Worm (Caenorhabditis elegans) whole organism, young adult: ENCODE measurements around the gene C23H5.11.

ENCODE experiments used
- B0035.1 ChIP-seq: sonication (generic microtip); optimal IDR thresholded peaks from 2 replicates; lab custom pipeline; 2016; ENCODE audit warnings: missing genetic modification characterization, mild to moderate bottlenecking, missing compliant biosample characterization, missing genotype, missing genetic modification reagents
- C17E4.6 ChIP-seq: fragments of 200-800 bp; sonication (Bioruptor generic); IDR thresholded peaks from 2 replicates; pipeline ENCODE4 v1.3.6; 2022; ENCODE audit warnings: missing genetic modification reagents, missing genetic modification characterization, missing compliant biosample characterization
- D2030.7 ChIP-seq: fragments of 200-800 bp; sonication (Bioruptor generic); IDR thresholded peaks from 2 replicates; pipeline ENCODE4 v1.3.6; 2022; ENCODE audit warnings: missing genetic modification reagents, missing genetic modification characterization, missing compliant biosample characterization
- F22D6.2 ChIP-seq: sonication (generic microtip); optimal IDR thresholded peaks from 2 replicates; lab custom pipeline; 2016; ENCODE audit warnings: mild to moderate bottlenecking, missing genetic modification characterization, missing compliant biosample characterization
- F52B5.7 ChIP-seq: sonication (generic microtip); optimal IDR thresholded peaks from 2 replicates; lab custom pipeline; 2016; ENCODE audit warnings: mild to moderate bottlenecking, missing genetic modification characterization, missing compliant biosample characterization
- F57A8.1 ChIP-seq: fragments of 200-800 bp; sonication (Bioruptor generic); optimal IDR thresholded peaks from 2 replicates; lab custom pipeline; 2018; ENCODE audit warnings: mild to moderate bottlenecking, missing genetic modification characterization, moderate library complexity, missing compliant biosample characterization
- Y95B8A.8 ChIP-seq: fragments of 200-800 bp; sonication (Bioruptor generic); IDR thresholded peaks from 2 replicates; pipeline ENCODE4 v1.3.6; 2022; ENCODE audit warnings: missing genetic modification reagents, missing genetic modification characterization, missing compliant biosample characterization
- akir-1 ChIP-seq: fragments of 200-800 bp; sonication (Bioruptor generic); optimal IDR thresholded peaks from 2 replicates; lab custom pipeline; 2018; ENCODE audit warnings: mild to moderate bottlenecking, missing genetic modification characterization, moderate library complexity, missing compliant biosample characterization
- ama-1 ChIP-seq, 3 experiments: fragments of 150-350 bp in 1 of 3; sonication (generic microtip) in 2 of 3; optimal IDR thresholded peaks; 2 replicates each; lab custom pipeline; 2014 to 2018; ENCODE audit warnings: missing biosample characterization in 2 of 3, missing genetic modification characterization in 2 of 3, missing genetic modification reagents in 2 of 3
- aptf-2 ChIP-seq: fragments of 200-800 bp; sonication (Bioruptor generic); conservative IDR thresholded peaks from 2 replicates; pipeline ENCODE4 v1.3.6; 2022; ENCODE audit warnings: missing genetic modification reagents, missing genetic modification characterization, missing compliant biosample characterization
- cebp-1 ChIP-seq, 2 experiments: fragments of 200-800 bp in 1 of 2; sonication (Bioruptor generic) in 1 of 2; sonication (generic microtip) in 1 of 2; IDR thresholded peaks in 1 of 2; optimal IDR thresholded peaks in 1 of 2; 2 replicates each; pipeline versions ENCODE4 v1.3.6 to Lab custom; 2017 to 2022; ENCODE audit warnings: missing compliant biosample characterization in 2 of 2, missing genetic modification characterization in 2 of 2, mild to moderate bottlenecking in 1 of 2, missing genetic modification reagents in 1 of 2, moderate library complexity in 1 of 2
- ceh-40 ChIP-seq: fragments of 200-800 bp; sonication (Bioruptor generic); IDR thresholded peaks from 2 replicates; pipeline ENCODE4 v1.3.6; 2022; ENCODE audit warnings: missing genetic modification characterization, missing compliant biosample characterization
- ceh-91 ChIP-seq: fragments of 200-800 bp; sonication (Bioruptor generic); IDR thresholded peaks from 2 replicates; pipeline ENCODE4 v1.3.6; 2022; ENCODE audit warnings: missing genetic modification reagents, missing genetic modification characterization, missing compliant biosample characterization
- chd-7 ChIP-seq: sonication (generic microtip); optimal IDR thresholded peaks from 2 replicates; lab custom pipeline; 2016; ENCODE audit warnings: mild to moderate bottlenecking, missing genetic modification characterization, moderate library complexity, missing compliant biosample characterization
- dox-1 ChIP-seq: fragments of 200-800 bp; sonication (Bioruptor generic); IDR thresholded peaks from 2 replicates; pipeline ENCODE4 v1.3.6; 2022; ENCODE audit warnings: missing genetic modification reagents, missing genetic modification characterization, missing compliant biosample characterization
- dpff-1 ChIP-seq: sonication (generic microtip); optimal IDR thresholded peaks from 2 replicates; lab custom pipeline; 2017; ENCODE audit warnings: mild to moderate bottlenecking, missing genetic modification characterization, missing compliant biosample characterization
- egl-18 ChIP-seq: fragments of 200-800 bp; sonication (Bioruptor generic); IDR thresholded peaks from 2 replicates; pipeline ENCODE4 v1.3.6; 2022; ENCODE audit warnings: missing genetic modification reagents, missing genetic modification characterization, missing compliant biosample characterization
- ets-4 ChIP-seq: fragments of 200-800 bp; sonication (Bioruptor generic); optimal IDR thresholded peaks from 2 replicates; lab custom pipeline; 2018; ENCODE audit warnings: mild to moderate bottlenecking, missing genetic modification characterization, missing compliant biosample characterization
- hmg-1.2 ChIP-seq: fragments of 200-800 bp; sonication (Bioruptor generic); IDR thresholded peaks from 2 replicates; pipeline ENCODE4 v1.3.6; 2022; ENCODE audit warnings: missing genetic modification reagents, missing genetic modification characterization, missing compliant biosample characterization
- hsf-1 ChIP-seq: fragments of 200-800 bp; sonication (Bioruptor generic); IDR thresholded peaks from 2 replicates; pipeline ENCODE4 v1.3.6; 2022; ENCODE audit warnings: missing genetic modification reagents, missing genetic modification characterization, missing compliant biosample characterization
- let-526 ChIP-seq: fragments of 200-800 bp; sonication (Bioruptor generic); IDR thresholded peaks from 2 replicates; pipeline ENCODE4 v1.3.6; 2022; ENCODE audit warnings: missing genetic modification reagents, missing genetic modification characterization, missing compliant biosample characterization
- lir-1 ChIP-seq: fragments of 200-800 bp; sonication (Bioruptor generic); conservative IDR thresholded peaks from 2 replicates; pipeline ENCODE4 v1.3.6; 2022; ENCODE audit warnings: missing genetic modification reagents, missing genetic modification characterization, missing compliant biosample characterization
- mes-4 ChIP-seq: sonication (generic microtip); optimal IDR thresholded peaks from 2 replicates; lab custom pipeline; 2016; ENCODE audit warnings: missing genotype, missing genetic modification characterization, missing compliant biosample characterization
- mxl-1 ChIP-seq: sonication (generic microtip); optimal IDR thresholded peaks from 2 replicates; lab custom pipeline; 2016; ENCODE audit warnings: missing genetic modification characterization, missing compliant biosample characterization
- nfya-1 ChIP-seq: sonication (generic microtip); optimal IDR thresholded peaks from 2 replicates; lab custom pipeline; 2017; ENCODE audit warnings: antibody characterized with exemption, missing compliant biosample characterization, missing genetic modification characterization, borderline replicate concordance; ENCODE audit not compliant: insufficient read depth
- nfyb-1 ChIP-seq: fragments of 200-800 bp; sonication (Bioruptor generic); IDR thresholded peaks from 2 replicates; pipeline ENCODE4 v1.3.6; 2022; ENCODE audit warnings: missing genetic modification reagents, missing genetic modification characterization, missing compliant biosample characterization
- nhr-120 ChIP-seq: fragments of 200-800 bp; sonication (Bioruptor generic); IDR thresholded peaks from 2 replicates; pipeline ENCODE4 v1.3.6; 2022; ENCODE audit warnings: missing genetic modification characterization, missing compliant biosample characterization
- snpc-1.1 ChIP-seq: sonication (generic microtip); optimal IDR thresholded peaks from 2 replicates; lab custom pipeline; 2017; ENCODE audit warnings: missing genetic modification characterization, mild to moderate bottlenecking, missing compliant biosample characterization, antibody characterized with exemption, moderate library complexity, missing genotype, missing genetic modification reagents; ENCODE audit not compliant: insufficient read depth
- snpc-3.4 ChIP-seq: sonication (generic microtip); optimal IDR thresholded peaks from 2 replicates; lab custom pipeline; 2017; ENCODE audit warnings: missing genetic modification characterization, mild to moderate bottlenecking, missing compliant biosample characterization, antibody characterized with exemption, moderate library complexity, missing genotype, missing genetic modification reagents
- snpc-4 ChIP-seq, 5 experiments: fragments of 150-350 bp in 1 of 5; sonication (generic microtip) in 4 of 5; optimal IDR thresholded peaks; 2 replicates each; lab custom pipeline; 2014 to 2018; ENCODE audit warnings: missing genetic modification characterization in 5 of 5, missing biosample characterization in 3 of 5, antibody characterized with exemption in 2 of 5, mild to moderate bottlenecking in 2 of 5, missing compliant biosample characterization in 2 of 5, missing genotype in 2 of 5, moderate library complexity in 2 of 5, missing genetic modification reagents in 1 of 5
- sptf-2 ChIP-seq: fragments of 200-800 bp; sonication (Bioruptor generic); optimal IDR thresholded peaks from 2 replicates; lab custom pipeline; 2018; ENCODE audit warnings: mild to moderate bottlenecking, missing genetic modification characterization, missing compliant biosample characterization
- tbp1 ChIP-seq: fragments of 200-800 bp; sonication (Bioruptor generic); optimal IDR thresholded peaks from 2 replicates; lab custom pipeline; 2018; ENCODE audit warnings: mild to moderate bottlenecking, missing genetic modification characterization, missing compliant biosample characterization
- unc-130 ChIP-seq: sonication (generic microtip); optimal IDR thresholded peaks from 2 replicates; lab custom pipeline; 2016; ENCODE audit warnings: missing genetic modification reagents, missing genetic modification characterization, missing compliant biosample characterization
- unc-62 ChIP-seq: fragments of 150-350 bp; optimal IDR thresholded peaks from 2 replicates; lab custom pipeline; 2014; ENCODE audit warnings: missing biosample characterization, missing genetic modification reagents, missing genetic modification characterization
- xnd-1 ChIP-seq: sonication (generic microtip); optimal IDR thresholded peaks from 2 replicates; lab custom pipeline; 2016; ENCODE audit warnings: missing genotype, missing genetic modification reagents, missing genetic modification characterization, missing compliant biosample characterization
- zim-3 ChIP-seq: sonication (generic microtip); optimal IDR thresholded peaks from 2 replicates; lab custom pipeline; 2017; ENCODE audit warnings: mild to moderate bottlenecking, missing genetic modification characterization, moderate library complexity, missing compliant biosample characterization
- ztf-18 ChIP-seq: sonication (generic microtip); optimal IDR thresholded peaks from 2 replicates; lab custom pipeline; 2016; ENCODE audit warnings: missing genotype, mild to moderate bottlenecking, missing genetic modification characterization, missing compliant biosample characterization
- ztf-25 ChIP-seq: fragments of 200-800 bp; sonication (Bioruptor generic); IDR thresholded peaks from 2 replicates; pipeline ENCODE4 v1.3.6; 2022; ENCODE audit warnings: missing genetic modification reagents, missing genetic modification characterization, missing compliant biosample characterization
- ztf-26 ChIP-seq: sonication (generic microtip); optimal IDR thresholded peaks from 2 replicates; lab custom pipeline; 2017; ENCODE audit warnings: missing genetic modification characterization, missing compliant biosample characterization
- ztf-6 ChIP-seq: fragments of 200-800 bp; sonication (Bioruptor generic); IDR thresholded peaks from 2 replicates; pipeline ENCODE4 v1.3.6; 2022; ENCODE audit warnings: missing genetic modification reagents, missing genetic modification characterization, missing compliant biosample characterization

C23H5.11 gene

DNA sequence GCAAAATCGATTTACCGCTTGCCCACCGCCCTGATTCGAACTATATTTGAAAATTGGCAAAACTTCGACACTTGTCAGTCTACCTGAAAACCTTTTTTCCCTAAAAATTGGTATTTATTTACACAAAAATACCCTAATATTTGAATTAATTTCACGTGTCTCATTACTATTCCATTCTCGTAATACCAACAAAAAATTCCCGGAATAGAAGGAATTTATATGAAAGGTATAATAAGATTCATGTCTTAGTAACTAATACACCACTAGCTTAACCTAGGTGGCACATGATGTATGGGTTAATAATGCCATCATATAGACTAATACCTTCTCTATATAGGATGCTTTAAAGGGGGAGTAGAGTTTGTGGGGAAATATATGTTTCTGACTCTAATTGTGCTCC, 17.6 kb upstream of the C23H5.11 start (continued):
- TF ChIP-seq ztf-18 (tag; lab: Kevin White, UChicago): no peak
- TF ChIP-seq, all 124 proteins: peak for 0

DNA sequence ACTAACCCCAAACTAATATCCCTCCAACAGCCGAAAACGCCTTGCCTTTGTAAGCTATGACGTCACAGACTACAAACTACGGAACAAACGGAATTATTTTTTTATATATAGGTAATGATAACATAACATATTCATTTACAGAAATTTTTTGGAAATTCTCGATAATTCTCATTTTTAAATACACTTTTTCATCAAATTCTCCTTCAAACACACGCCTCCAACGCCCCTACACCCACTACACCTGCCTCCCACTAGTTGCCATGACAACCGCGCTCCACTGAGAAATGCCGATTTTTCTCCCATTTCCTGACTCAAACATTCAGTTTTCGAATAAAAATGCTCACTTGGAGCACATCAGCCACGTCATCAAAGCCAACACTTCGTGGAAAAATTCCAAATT, 14.7 kb upstream of the C23H5.11 start, which contains the start of gene xbx-4:
TSS of gene xbx-4 (plus strand) at position 301 of the 400 bp plus-strand sequence.
- TF ChIP-seq egl-18 (GFP tag; lab: Robert Waterston, UW) (no peak), Y95B8A.8 (GFP tag; lab: Robert Waterston, UW) (no peak), ztf-25 (GFP tag; lab: Robert Waterston, UW) (no peak), nfya-1 (tag; lab: Kevin White, UChicago) (no peak), sptf-2 (GFP tag; lab: Kevin White, UChicago) (no peak), xnd-1 (tag; lab: Kevin White, UChicago) (no peak), F57A8.1 (GFP tag; lab: Kevin White, UChicago) (no peak), chd-7 (tag; lab: Kevin White, UChicago) (no peak), zim-3 (tag; lab: Kevin White, UChicago) (no peak), F22D6.2 (tag; lab: Kevin White, UChicago) (no peak), ceh-91 (GFP tag; lab: Robert Waterston, UW) (no peak), akir-1 (no peak), cebp-1 (GFP tag; IDR thresholded peaks at IDR 0.05; lab: Robert Waterston, UW) (no peak), cebp-1 (tag; optimal IDR thresholded peaks at IDR 0.05; lab: Kevin White, UChicago) (no peak), lir-1 (GFP tag; lab: Robert Waterston, UW) (no peak), snpc-3.4 (tag; lab: Kevin White, UChicago) (no peak), unc-130 (GFP tag; lab: Kevin White, UChicago) (no peak), tbp1 (GFP tag; lab: Kevin White, UChicago) (no peak)

DNA sequence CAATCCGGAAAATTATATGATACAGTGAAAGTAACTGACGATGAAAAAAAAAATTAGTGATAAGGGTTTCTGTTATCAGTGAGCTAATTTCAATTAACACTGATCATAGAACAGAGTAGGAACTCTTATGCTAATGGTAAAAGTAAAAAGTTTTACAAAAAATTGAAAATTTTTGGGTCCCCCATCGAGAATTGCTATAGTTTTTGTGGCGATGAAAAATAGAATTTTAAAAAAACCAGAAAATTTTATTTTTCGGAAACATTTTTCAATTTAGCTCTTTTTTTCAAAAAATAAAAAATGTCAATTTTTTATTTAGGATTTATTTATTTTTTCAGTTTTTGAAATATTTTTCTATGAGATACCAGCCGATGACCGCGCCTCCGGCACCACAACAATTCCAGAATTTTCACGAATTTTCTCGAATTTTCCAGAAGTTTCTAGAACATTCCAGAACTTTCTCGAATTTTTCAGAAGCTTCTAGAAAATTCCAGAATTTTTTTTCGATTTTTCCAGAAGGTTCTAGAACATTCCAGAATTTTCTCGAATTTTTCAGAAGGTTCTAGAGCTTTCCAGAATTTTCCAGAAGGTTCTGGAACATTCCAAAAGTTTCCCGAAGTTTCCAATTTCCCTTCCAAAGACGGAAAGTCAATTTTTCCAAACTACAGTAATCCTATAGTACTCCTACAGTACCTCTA, 13.8 kb upstream of the C23H5.11 start, which contains the start of gene C23H5.8:
TSS of gene C23H5.8 (minus strand) at position 51 of the 695 bp plus-strand sequence.
- TF ChIP-seq ceh-40 (0 out of 2 replicates have a peak, but pooled peaks have one; percentile 36), mxl-1 (no peak), ets-4 (GFP tag; lab: Kevin White, UChicago) (no peak), ztf-6 (GFP tag; lab: Robert Waterston, UW) (no peak), F52B5.7 (no peak), nfyb-1 (GFP tag; lab: Robert Waterston, UW) (0 out of 2 replicates have a peak, but pooled peaks have one; percentile 11), nhr-120 (GFP tag; lab: Robert Waterston, UW) (no peak), dpff-1 (tag; lab: Kevin White, UChicago) (no peak), ama-1 (optimal IDR thresholded peaks at IDR 0.05; lab: Kevin White, UChicago) (no peak), ama-1 (GFP tag; optimal IDR thresholded peaks at IDR 0.05; lab: Kevin White, UChicago) (no peak), hsf-1 (GFP tag; lab: Robert Waterston, UW) (peak; percentile 96), hmg-1.2 (GFP tag; lab: Robert Waterston, UW) (no peak)

DNA sequence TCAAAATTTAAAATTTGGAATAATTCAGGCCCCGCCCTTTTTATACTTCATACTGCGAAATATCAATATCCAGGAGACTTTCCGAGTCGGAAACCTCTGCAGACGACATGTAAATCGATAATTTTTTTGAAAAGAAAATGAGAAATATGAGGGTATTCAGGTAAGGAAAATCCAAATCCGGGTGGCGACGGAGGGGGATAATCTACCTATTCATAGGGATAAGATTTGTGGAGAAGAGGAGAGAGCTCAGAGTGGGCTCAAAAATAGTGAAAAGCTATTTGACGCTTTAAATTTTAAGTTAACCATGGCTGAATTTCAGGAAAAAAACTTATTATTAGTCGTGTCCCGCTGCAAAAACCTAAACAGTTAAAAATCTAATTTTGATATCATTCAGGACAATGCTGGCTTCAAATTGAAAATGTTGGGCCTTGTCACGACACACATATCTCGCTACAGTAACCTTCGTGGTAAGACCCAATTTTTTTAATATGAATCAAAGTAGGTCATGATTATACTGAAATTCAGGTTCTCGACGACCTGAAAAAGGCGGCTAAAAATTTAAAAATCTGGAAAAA, 11.7 kb upstream of the C23H5.11 start, which contains the start of gene che-6:
TSS of gene che-6 (minus strand) at position 109 of the 575 bp plus-strand sequence.
- TF ChIP-seq B0035.1: peak; percentile 70
- no peak for TF ChIP-seq lir-1 (GFP tag; lab: Robert Waterston, UW)
- TF ChIP-seq dpff-1 (tag; lab: Kevin White, UChicago): no peak
- TF ChIP-seq mes-4 (tag; lab: Kevin White, UChicago): no peak
- no peak for TF ChIP-seq snpc-4 (GFP tag; optimal IDR thresholded peaks at IDR 0.05; lab: Kevin White, UChicago)
- TF ChIP-seq snpc-4 (tag; optimal IDR thresholded peaks at IDR 0.05; lab: Kevin White, UChicago): no peak
- no peak for TF ChIP-seq let-526 (GFP tag; lab: Robert Waterston, UW)
- TF ChIP-seq ztf-18 (tag; lab: Kevin White, UChicago): no peak
- no peak for TF ChIP-seq unc-62 (GFP tag; lab: Kevin White, UChicago)
- TF ChIP-seq snpc-1.1 (tag; lab: Kevin White, UChicago): no peak
- no peak for TF ChIP-seq dox-1
- no peak for TF ChIP-seq ztf-26 (tag; lab: Kevin White, UChicago)
- TF ChIP-seq tbp1 (GFP tag; lab: Kevin White, UChicago): peak; percentile 29
- TF ChIP-seq D2030.7: no peak
- no peak for TF ChIP-seq akir-1
- no peak for TF ChIP-seq C17E4.6 (GFP tag; lab: Robert Waterston, UW)
- peak; percentile 72 for TF ChIP-seq nfyb-1 (GFP tag; lab: Robert Waterston, UW)
- no peak for TF ChIP-seq aptf-2 (GFP tag; lab: Robert Waterston, UW)
